Fruit fly (Drosophila melanogaster) whole organism, pupa: ENCODE results near the gene vnd.

Experiments
- CG17806 ChIP-seq: fragments of 200-800 bp; sonication (Bioruptor generic); optimal IDR thresholded peaks from 2 replicates; lab custom pipeline; 2018; ENCODE audit warnings: missing biosample characterization, mild to moderate bottlenecking, missing genetic modification characterization, moderate library complexity
- rn ChIP-seq: fragments of 200-800 bp; sonication (Bioruptor generic); IDR thresholded peaks from 2 replicates; pipeline ENCODE4 v1.3.6; 2022; ENCODE audit warnings: missing biosample characterization, missing genetic modification characterization

DNA sequence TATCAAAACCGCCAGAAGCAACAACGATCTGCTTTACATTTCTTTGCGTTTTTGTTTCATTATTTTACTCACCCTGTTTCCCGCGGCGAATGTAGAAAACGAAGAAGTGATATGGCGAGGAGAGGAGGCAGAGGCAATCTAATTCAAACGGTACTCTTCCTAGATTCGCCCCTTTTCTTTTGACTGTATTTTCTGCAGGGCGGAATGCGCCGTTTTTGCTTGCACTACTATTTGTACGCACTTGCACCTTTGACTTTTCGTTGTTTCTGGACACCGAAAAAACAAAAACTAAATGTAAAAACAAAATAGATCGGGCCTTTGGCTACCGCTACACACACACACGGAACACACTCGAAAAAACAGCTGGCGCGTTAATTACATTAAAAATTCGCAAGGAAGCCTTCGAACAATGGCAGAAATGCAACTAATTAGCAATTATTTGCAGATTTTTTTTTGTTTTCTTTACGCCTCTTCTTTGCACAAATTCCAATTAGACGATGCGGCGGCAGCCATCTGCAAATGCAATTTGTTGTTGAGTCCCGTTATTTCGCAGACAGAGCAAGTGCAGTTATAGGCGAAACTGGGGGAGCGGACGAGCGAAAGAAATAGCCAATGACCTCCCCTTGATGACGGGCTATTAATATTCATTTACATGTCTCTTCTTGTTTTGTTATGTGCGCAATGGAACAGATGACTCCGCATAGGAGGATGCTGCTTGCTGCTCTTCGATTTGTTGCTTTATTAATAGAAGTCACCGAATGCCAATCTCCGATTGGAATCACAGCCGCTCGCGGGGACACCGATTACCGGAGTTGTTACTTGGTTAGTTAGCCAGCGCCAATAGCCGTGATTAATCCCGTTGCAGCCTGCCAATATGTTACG lies 37.5 kb downstream of the vnd start:
- no peak for TF ChIP-seq CG17806 (tag; lab: Kevin White, UChicago)
- no peak for TF ChIP-seq rn (GFP tag; lab: Robert Waterston, UW)
